Worm (Caenorhabditis elegans) whole organism, L4 larva: ENCODE results near the gene C04A11.2.
A peak's percentile ranks its signal among the peaks of the same experiment; 100 is the strongest.

Experiments
- T20F7.1 ChIP-seq: fragments of 200-800 bp; sonication (Bioruptor generic); optimal IDR thresholded peaks from 2 replicates; lab custom pipeline; 2018; ENCODE audit warnings: mild to moderate bottlenecking, missing genetic modification characterization, missing compliant biosample characterization
- ZK337.2 ChIP-seq: fragments of 200-800 bp; sonication (Bioruptor generic); IDR thresholded peaks from 2 replicates; pipeline ENCODE4 v1.3.6; 2022; ENCODE audit warnings: missing genetic modification reagents, missing genetic modification characterization, missing compliant biosample characterization
- arid-1 ChIP-seq: fragments of 200-800 bp; sonication (Bioruptor generic); conservative IDR thresholded peaks from 2 replicates; pipeline ENCODE4 v1.3.6; 2022; ENCODE audit warnings: missing genetic modification reagents, missing genetic modification characterization, missing compliant biosample characterization
- ces-1 ChIP-seq: fragments of 150-350 bp; sonication (generic microtip); optimal IDR thresholded peaks from 4 replicates; lab custom pipeline; 2014; ENCODE audit warnings: missing biosample characterization, missing genetic modification reagents, missing genetic modification characterization
- dve-1 ChIP-seq: sonication (generic microtip); optimal IDR thresholded peaks from 2 replicates; lab custom pipeline; 2017; ENCODE audit warnings: antibody characterized with exemption, mild to moderate bottlenecking, missing genetic modification characterization, missing compliant biosample characterization; ENCODE audit not compliant: insufficient read depth
- lin-13 ChIP-seq: fragments of 150-350 bp; optimal IDR thresholded peaks from 2 replicates; lab custom pipeline; 2014; ENCODE audit warnings: missing biosample characterization, missing genetic modification reagents, missing genetic modification characterization
- lsy-2 ChIP-seq, 2 experiments: fragments of 150-350 bp in 1 of 2; sonication (generic microtip) in 1 of 2; optimal IDR thresholded peaks; 2 replicates each; lab custom pipeline; 2014 to 2017; ENCODE audit warnings: missing biosample characterization in 2 of 2, missing genetic modification characterization in 2 of 2
- mep-1 ChIP-seq: fragments of 150-350 bp; sonication (generic microtip); optimal IDR thresholded peaks from 3 replicates; lab custom pipeline; 2014; ENCODE audit warnings: missing biosample characterization, missing genetic modification characterization
- nhr-111 ChIP-seq: fragments of 200-800 bp; sonication (Bioruptor generic); optimal IDR thresholded peaks from 2 replicates; lab custom pipeline; 2018; ENCODE audit warnings: mild to moderate bottlenecking, missing genetic modification characterization, missing compliant biosample characterization
- nhr-48 ChIP-seq: sonication (generic microtip); optimal IDR thresholded peaks from 2 replicates; lab custom pipeline; 2016; ENCODE audit warnings: mild to moderate bottlenecking, missing genetic modification characterization, missing compliant biosample characterization
- unc-130 ChIP-seq: sonication (generic microtip); optimal IDR thresholded peaks from 2 replicates; lab custom pipeline; 2016; ENCODE audit warnings: missing genetic modification reagents, missing genetic modification characterization, missing compliant biosample characterization
- unc-39 ChIP-seq: sonication (generic microtip); optimal IDR thresholded peaks from 2 replicates; lab custom pipeline; 2017; ENCODE audit warnings: missing biosample characterization, missing genetic modification characterization
- unc-62 ChIP-seq, 3 experiments: fragments of 150-350 bp in 1 of 3; sonication (generic microtip); optimal IDR thresholded peaks in 2 of 3; peaks in 1 of 3; 1 replicate in 1 of 3; 2 replicates in 2 of 3; lab custom pipeline; 2014 to 2017; ENCODE audit warnings: missing biosample characterization in 3 of 3, missing genetic modification characterization in 3 of 3, missing genetic modification reagents in 3 of 3, missing genotype in 1 of 3

DNA sequence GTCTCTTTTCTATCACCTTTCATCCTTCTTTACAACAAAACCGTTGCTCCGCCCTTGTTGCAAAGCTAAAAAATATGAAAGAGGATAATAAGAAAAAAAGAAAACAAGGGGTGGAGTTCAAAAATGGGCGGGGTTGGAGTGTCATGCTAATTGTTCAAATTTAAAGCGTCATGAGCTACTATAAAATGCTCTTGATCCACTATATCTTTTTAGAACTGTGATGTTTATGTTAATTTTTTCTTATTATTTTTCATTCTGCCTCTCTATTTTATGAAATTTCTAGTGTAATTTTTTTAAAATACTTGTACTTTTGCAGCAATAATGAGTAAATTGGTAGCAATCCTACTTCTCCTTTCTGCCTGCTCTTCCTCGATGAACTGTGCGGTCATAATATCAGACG lies 38.0 kb upstream of the C04A11.2 start, which contains the start of gene K02D3.1:
- TF ChIP-seq nhr-111: no peak
- no peak for TF ChIP-seq nhr-48 (tag; lab: Kevin White, UChicago)
- TF ChIP-seq arid-1 (GFP tag; lab: Robert Waterston, UW): no peak
- TF ChIP-seq ces-1 (GFP tag; lab: Kevin White, UChicago): no peak
- peak in 1 of 2 experiments; percentile 32 for TF ChIP-seq unc-62 (GFP tag; optimal IDR thresholded peaks at IDR 0.05 in 1 of 2; lab: Kevin White, UChicago)
- no peak for TF ChIP-seq unc-62 (tag; optimal IDR thresholded peaks at IDR 0.05; lab: Kevin White, UChicago)
- no peak for TF ChIP-seq mep-1 (tag; lab: Kevin White, UChicago)
- no peak for TF ChIP-seq lsy-2 (tag; optimal IDR thresholded peaks at IDR 0.05; lab: Kevin White, UChicago)
- no peak for TF ChIP-seq unc-130
- no peak for TF ChIP-seq unc-39 (tag; lab: Kevin White, UChicago)
- TF ChIP-seq ZK337.2: no peak
- TF ChIP-seq lin-13 (GFP tag; lab: Kevin White, UChicago): no peak
- TF ChIP-seq T20F7.1 (GFP tag; lab: Kevin White, UChicago): no peak
- TF ChIP-seq dve-1 (tag; lab: Kevin White, UChicago): no peak
